Worm (Caenorhabditis elegans): Measurements from ENCODE around the gene F47B7.2.

The F47B7.2 gene

ce11 chrX:3764295-3764694 lies 8.3 kb upstream of the F47B7.2 start, which contains the start of gene F47B7.3:
Gene F47B7.3 (minus strand): TSS chrX:3764395.
- no peak for TF ChIP-seq ztf-4 (tag; optimal IDR thresholded peaks at IDR 0.05)
- TF ChIP-seq ceh-82 (tag; optimal IDR thresholded peaks at IDR 0.05): no peak
- TF ChIP-seq lin-15B (tag; optimal IDR thresholded peaks at IDR 0.05): no peak

- TF ChIP-seq nhr-11 (tag; optimal IDR thresholded peaks at IDR 0.05) (no peak), nfya-1 (tag; optimal IDR thresholded peaks at IDR 0.05; ENCODE audit: insufficient read depth) (no peak), nhr-237 (tag; optimal IDR thresholded peaks at IDR 0.05) (no peak), sea-2 (GFP tag; optimal IDR thresholded peaks at IDR 0.05) (no peak), ztf-11 (tag; optimal IDR thresholded peaks at IDR 0.05) (no peak), ztf-4 (tag; optimal IDR thresholded peaks at IDR 0.05) (no peak), pqm-1 (tag; optimal IDR thresholded peaks at IDR 0.05) (no peak), elt-2 (tag; optimal IDR thresholded peaks at IDR 0.05) (no peak), elt-1 (tag; optimal IDR thresholded peaks at IDR 0.05) (no peak), nhr-77 (tag; optimal IDR thresholded peaks at IDR 0.05) (no peak), nhr-28 (tag; optimal IDR thresholded peaks at IDR 0.05) (no peak), lsy-12 (tag; optimal IDR thresholded peaks at IDR 0.05) (no peak), nhr-67 (tag; optimal IDR thresholded peaks at IDR 0.05) (no peak), ceh-16 (tag; optimal IDR thresholded peaks at IDR 0.05) (no peak), eor-1 (tag; optimal IDR thresholded peaks at IDR 0.05) (no peak), hmg-11 (tag; optimal IDR thresholded peaks at IDR 0.05) (no peak), mdl-1 (tag; optimal IDR thresholded peaks at IDR 0.05) (no peak), skn-1 (tag; optimal IDR thresholded peaks at IDR 0.05) (no peak), aly-2 (tag; optimal IDR thresholded peaks at IDR 0.05) (no peak)
These were observed 6.0 kb upstream of the F47B7.2 start, which contains the start of gene F47B7.4 for ce11 chrX:3766552-3766951. Gene F47B7.4 (minus strand): TSS chrX:3766652.

- no peak for TF ChIP-seq nhr-237 (tag; optimal IDR thresholded peaks at IDR 0.05)
- no peak for TF ChIP-seq lin-39 (tag; optimal IDR thresholded peaks at IDR 0.05)
- TF ChIP-seq nhr-28 (tag; optimal IDR thresholded peaks at IDR 0.05): no peak
- no peak for TF ChIP-seq lsy-12 (tag; optimal IDR thresholded peaks at IDR 0.05)
- no peak for TF ChIP-seq ceh-9 (tag; optimal IDR thresholded peaks at IDR 0.05)
- TF ChIP-seq unc-62 (GFP tag; optimal IDR thresholded peaks at IDR 0.05): no peak
- no peak for TF ChIP-seq nhr-77 (tag; optimal IDR thresholded peaks at IDR 0.05)
- TF ChIP-seq egl-5 (tag; optimal IDR thresholded peaks at IDR 0.05): no peak
- TF ChIP-seq fos-1 (tag; optimal IDR thresholded peaks at IDR 0.05): no peak
- TF ChIP-seq nhr-76 (tag; optimal IDR thresholded peaks at IDR 0.05): no peak
- TF ChIP-seq unc-39 (tag; optimal IDR thresholded peaks at IDR 0.05): no peak
- no peak for TF ChIP-seq elt-1 (tag; optimal IDR thresholded peaks at IDR 0.05)
- no peak for TF ChIP-seq nhr-23 (tag; optimal IDR thresholded peaks at IDR 0.05)
- TF ChIP-seq ceh-16 (tag; optimal IDR thresholded peaks at IDR 0.05): no peak
- no peak for TF ChIP-seq mdl-1 (tag; optimal IDR thresholded peaks at IDR 0.05)
These were observed 3.8 kb upstream of the F47B7.2 start, which contains the start of gene F47B7.5 for ce11 chrX:3768717-3769116. Gene F47B7.5 (minus strand): TSS chrX:3768817.

- TF ChIP-seq sea-2 (GFP tag; optimal IDR thresholded peaks at IDR 0.05): no peak
- TF ChIP-seq nhr-23 (tag; optimal IDR thresholded peaks at IDR 0.05): peak; percentile 42
These were observed 671 bp downstream of the F47B7.2 start for ce11 chrX:3773233-3773632.

ce11 chrX:3781040-3781439 lies 8.5 kb downstream of the F47B7.2 start, which contains the start of gene marg-1:
Gene marg-1 (minus strand): TSS chrX:3781140.
- TF ChIP-seq nhr-23 (tag; optimal IDR thresholded peaks at IDR 0.05) (no peak), pha-4 (tag; optimal IDR thresholded peaks at IDR 0.05) (peak; percentile 11)

ce11 chrX:3783659-3784058 lies 11.1 kb downstream of the F47B7.2 start:
- no peak for TF ChIP-seq eor-1 (tag; optimal IDR thresholded peaks at IDR 0.05)
- no peak for TF ChIP-seq elt-3 (tag; optimal IDR thresholded peaks at IDR 0.05)
- TF ChIP-seq R02D3.7 (tag; optimal IDR thresholded peaks at IDR 0.05): no peak
- no peak for TF ChIP-seq mdl-1 (tag; optimal IDR thresholded peaks at IDR 0.05)
- TF ChIP-seq skn-1 (tag; optimal IDR thresholded peaks at IDR 0.05): no peak
- TF ChIP-seq elt-1 (tag; optimal IDR thresholded peaks at IDR 0.05): no peak
- TF ChIP-seq aly-2 (tag; optimal IDR thresholded peaks at IDR 0.05): no peak
- TF ChIP-seq daf-12 (tag; optimal IDR thresholded peaks at IDR 0.05): no peak
- TF ChIP-seq ztf-11 (tag; optimal IDR thresholded peaks at IDR 0.05): no peak
- TF ChIP-seq egl-5 (tag; optimal IDR thresholded peaks at IDR 0.05): no peak
- TF ChIP-seq ama-1 (optimal IDR thresholded peaks at IDR 0.05): no peak
- TF ChIP-seq ceh-9 (tag; optimal IDR thresholded peaks at IDR 0.05): no peak
- TF ChIP-seq pha-4 (tag; optimal IDR thresholded peaks at IDR 0.05): no peak
- TF ChIP-seq nhr-77 (tag; optimal IDR thresholded peaks at IDR 0.05): no peak
- no peak for TF ChIP-seq nhr-23 (tag; optimal IDR thresholded peaks at IDR 0.05)
- TF ChIP-seq nhr-28 (tag; optimal IDR thresholded peaks at IDR 0.05): no peak
- no peak for TF ChIP-seq unc-39 (tag; optimal IDR thresholded peaks at IDR 0.05)
- TF ChIP-seq lin-15B (tag; optimal IDR thresholded peaks at IDR 0.05): no peak

All from whole organism, L3 larva.